Worm (Caenorhabditis elegans): Measurements from ENCODE around the gene srsx-18.

srsx-18 gene

DNA sequence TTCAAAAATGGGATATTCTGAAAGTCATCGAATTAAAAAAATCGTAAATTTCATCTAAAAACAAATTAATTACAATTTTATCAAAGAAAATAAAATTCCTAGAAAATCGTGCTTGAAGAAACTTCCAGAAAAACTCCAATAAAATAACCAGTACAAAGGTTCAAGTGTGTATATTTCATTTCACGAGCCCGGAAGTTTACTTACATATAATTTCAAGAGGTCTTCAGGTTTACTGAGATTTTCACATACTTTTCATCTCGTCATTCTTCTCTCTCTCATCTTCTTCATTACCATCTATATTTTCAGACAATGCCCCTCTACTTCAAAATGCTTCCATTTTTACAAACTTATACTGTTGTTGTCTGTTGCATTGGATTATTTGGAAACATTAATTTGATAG lies at the start of gene srsx-18:
TSS of gene srsx-18 (plus strand) at position 301 of the 400 bp plus-strand sequence.
- TF ChIP-seq him-1 (tag; optimal IDR thresholded peaks at IDR 0.05) (no peak), W03F9.2 (tag; optimal IDR thresholded peaks at IDR 0.05) (no peak), dao-5 (tag; optimal IDR thresholded peaks at IDR 0.05) (no peak)

DNA sequence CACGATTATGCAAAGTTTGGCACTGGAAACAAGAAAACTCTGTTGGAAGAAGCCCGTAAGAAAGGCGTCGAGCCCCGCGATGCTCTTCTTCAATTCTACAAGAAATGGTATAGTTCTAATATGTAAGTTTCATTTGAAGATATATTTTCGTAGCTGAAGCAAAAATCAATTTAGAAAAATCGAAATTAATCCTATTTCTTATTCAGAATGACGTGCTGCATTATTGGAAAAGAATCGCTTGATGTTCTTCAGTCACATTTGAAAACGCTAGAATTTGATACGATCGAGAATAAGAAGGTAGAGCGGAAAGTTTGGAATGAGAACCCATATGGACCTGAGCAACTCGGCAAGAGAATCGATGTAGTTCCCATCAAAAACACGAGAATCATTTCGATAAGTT lies 45.4 kb upstream of the srsx-18 start:
- no peak for TF ChIP-seq W03F9.2 (tag; optimal IDR thresholded peaks at IDR 0.05)
- TF ChIP-seq dao-5 (tag; optimal IDR thresholded peaks at IDR 0.05) = no peak
- no peak for TF ChIP-seq him-1 (tag; optimal IDR thresholded peaks at IDR 0.05)

DNA sequence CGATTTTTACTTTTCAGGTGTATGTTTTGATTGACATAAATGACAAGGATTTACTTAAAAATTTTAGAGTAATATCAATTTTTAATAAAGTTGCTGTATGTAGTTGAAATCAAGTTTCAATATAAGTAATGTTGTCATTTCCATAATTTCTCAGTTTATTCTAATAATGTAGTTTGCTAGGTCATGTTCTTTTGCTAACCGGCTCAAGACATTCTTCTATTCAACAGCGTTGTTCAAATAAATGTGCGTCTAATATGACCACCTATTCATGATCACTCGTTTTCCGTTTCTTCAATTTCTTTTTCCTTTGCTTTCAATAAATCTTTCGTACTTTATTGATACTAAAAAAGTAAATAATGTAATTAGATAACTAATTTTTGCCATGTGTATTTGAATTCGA lies 42.3 kb upstream of the srsx-18 start, which contains the start of gene C02G6.3:
TSS of gene C02G6.3 (plus strand) at position 301 of the 400 bp plus-strand sequence.
- TF ChIP-seq W03F9.2 (tag; optimal IDR thresholded peaks at IDR 0.05) (no peak), dao-5 (tag; optimal IDR thresholded peaks at IDR 0.05) (no peak), him-1 (tag; optimal IDR thresholded peaks at IDR 0.05) (no peak)

DNA sequence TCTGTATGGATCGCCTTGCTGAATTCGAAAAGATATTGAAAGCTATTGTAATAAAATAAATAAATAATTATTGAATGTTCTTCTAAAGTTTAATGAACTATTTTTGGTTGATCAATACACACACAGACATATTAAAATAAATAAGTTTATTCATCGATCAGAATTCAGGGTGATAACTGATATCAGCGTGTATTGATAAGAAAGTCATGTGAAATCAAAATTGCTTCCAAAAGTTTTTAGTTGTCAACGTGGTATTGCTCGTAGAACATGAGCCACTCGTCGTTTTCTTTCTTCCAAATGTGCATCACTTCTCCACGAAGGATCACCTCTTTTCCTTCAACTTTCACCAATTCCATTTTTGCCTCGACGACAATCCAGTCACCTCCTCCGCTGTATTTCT lies 39.9 kb upstream of the srsx-18 start:
- TF ChIP-seq dao-5 (tag; optimal IDR thresholded peaks at IDR 0.05) (no peak), W03F9.2 (tag; optimal IDR thresholded peaks at IDR 0.05) (no peak), him-1 (tag; optimal IDR thresholded peaks at IDR 0.05) (no peak)

DNA sequence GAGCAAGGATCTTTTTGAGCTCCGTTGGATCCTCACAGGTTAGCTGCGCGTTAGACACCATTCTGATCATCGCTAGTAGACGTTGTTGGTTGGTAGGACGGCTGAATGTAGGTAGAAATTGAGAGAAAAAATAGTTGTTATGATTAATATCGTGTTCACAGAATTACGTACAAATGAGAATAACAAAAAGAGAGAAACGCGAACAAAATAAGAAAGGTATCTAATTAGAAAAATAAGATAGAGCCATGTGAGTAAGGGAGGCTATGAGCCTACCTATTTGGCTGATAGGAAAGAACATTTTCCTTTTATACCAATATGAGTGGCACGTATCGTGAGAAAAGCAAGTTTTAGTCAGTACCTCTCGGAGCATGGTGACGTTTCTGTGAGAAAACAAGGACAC lies 38.6 kb upstream of the srsx-18 start, which contains the start of gene C04E6.8:
TSS of gene C04E6.8 (minus strand) at position 101 of the 400 bp plus-strand sequence.
- TF ChIP-seq W03F9.2 (tag; optimal IDR thresholded peaks at IDR 0.05) (no peak), dao-5 (tag; optimal IDR thresholded peaks at IDR 0.05) (no peak), him-1 (tag; optimal IDR thresholded peaks at IDR 0.05) (no peak)

DNA sequence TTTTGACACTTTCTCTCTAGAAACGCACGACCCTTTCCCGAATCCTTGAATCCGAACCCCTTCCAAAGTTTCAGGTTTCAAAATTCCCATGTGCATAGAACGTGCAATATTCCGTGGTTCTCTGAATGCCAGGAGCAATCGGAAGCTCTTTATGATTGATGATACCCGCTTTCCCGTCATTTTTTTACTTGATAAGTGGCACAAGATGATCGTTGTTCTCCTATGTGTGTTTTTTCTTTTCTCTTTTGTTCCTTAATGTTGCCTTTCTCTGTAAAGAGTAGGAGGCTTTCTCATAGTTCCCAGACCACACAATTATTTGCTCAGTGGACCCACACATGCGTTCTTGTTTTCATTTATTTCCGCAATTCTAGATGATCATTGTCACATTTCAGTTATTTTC lies 33.5 kb upstream of the srsx-18 start:
- TF ChIP-seq W03F9.2 (tag; optimal IDR thresholded peaks at IDR 0.05) = no peak
- TF ChIP-seq dao-5 (tag; optimal IDR thresholded peaks at IDR 0.05) = no peak
- TF ChIP-seq him-1 (tag; optimal IDR thresholded peaks at IDR 0.05) = no peak

DNA sequence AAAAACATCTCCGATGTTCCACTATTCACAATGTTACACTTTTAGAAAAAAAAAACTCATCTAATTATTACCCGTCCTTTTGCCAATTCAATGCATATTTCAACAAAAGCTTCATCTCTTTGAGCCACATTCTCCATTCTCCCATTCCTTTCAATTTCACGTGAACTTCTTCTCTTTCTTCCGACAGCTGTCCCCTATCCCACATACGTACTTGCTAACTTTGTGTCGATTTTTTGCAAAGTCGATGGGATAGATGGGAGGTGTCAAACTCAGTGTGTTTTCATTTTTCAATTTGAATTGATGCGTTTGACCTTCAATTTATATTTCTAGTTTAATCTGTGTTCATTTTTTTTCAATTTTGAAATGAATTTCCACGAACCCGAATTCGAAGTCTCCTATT lies 31.1 kb upstream of the srsx-18 start:
- no peak for TF ChIP-seq dao-5 (tag; optimal IDR thresholded peaks at IDR 0.05)
- TF ChIP-seq him-1 (tag; optimal IDR thresholded peaks at IDR 0.05) = no peak
- no peak for TF ChIP-seq W03F9.2 (tag; optimal IDR thresholded peaks at IDR 0.05)

DNA sequence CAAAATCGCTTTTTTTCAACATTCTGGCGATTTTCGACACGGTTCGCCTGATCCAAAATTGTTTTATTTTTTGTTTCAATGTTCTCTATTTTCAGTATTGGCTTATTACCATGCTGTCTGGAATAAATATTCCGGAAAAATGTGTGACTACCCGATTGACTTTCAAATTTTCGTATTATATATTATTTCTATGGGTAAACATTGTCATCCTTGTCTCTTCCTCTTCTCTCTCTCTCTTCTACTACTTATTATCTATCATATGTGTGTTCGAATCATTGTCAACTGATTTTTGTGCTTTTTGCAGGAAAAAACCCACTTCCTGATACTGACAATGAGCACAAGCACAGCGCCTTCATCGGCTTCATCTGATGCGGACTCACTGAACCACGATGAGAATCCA lies 29.3 kb upstream of the srsx-18 start, which contains the start of gene C04E6.7:
TSS of gene C04E6.7 (plus strand) at position 301 of the 400 bp plus-strand sequence.
- TF ChIP-seq him-1 (tag; optimal IDR thresholded peaks at IDR 0.05) (no peak), W03F9.2 (tag; optimal IDR thresholded peaks at IDR 0.05) (no peak), dao-5 (tag; optimal IDR thresholded peaks at IDR 0.05) (no peak)

DNA sequence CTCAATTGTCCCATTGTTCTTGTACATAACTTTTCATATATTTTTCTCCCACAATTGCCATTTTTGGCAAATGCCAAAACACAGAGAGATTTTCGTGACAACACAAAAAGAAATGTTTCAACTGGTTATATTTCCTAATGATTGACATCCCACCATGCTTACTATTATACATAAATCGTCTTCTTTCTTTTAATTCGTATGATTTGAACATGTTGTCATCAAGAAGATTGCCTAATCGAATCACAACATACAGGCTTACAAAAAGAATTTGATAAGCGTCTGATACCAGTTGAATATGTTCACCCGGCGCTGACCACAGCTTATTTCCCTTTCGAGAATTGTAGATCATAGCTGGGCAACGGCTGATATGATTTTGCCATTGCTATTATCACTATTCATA lies 27.3 kb upstream of the srsx-18 start, which contains the start of gene grd-9:
TSS of gene grd-9 (plus strand) at position 301 of the 400 bp plus-strand sequence.
- no peak for TF ChIP-seq dao-5 (tag; optimal IDR thresholded peaks at IDR 0.05)
- TF ChIP-seq him-1 (tag; optimal IDR thresholded peaks at IDR 0.05) = no peak
- TF ChIP-seq W03F9.2 (tag; optimal IDR thresholded peaks at IDR 0.05) = no peak

DNA sequence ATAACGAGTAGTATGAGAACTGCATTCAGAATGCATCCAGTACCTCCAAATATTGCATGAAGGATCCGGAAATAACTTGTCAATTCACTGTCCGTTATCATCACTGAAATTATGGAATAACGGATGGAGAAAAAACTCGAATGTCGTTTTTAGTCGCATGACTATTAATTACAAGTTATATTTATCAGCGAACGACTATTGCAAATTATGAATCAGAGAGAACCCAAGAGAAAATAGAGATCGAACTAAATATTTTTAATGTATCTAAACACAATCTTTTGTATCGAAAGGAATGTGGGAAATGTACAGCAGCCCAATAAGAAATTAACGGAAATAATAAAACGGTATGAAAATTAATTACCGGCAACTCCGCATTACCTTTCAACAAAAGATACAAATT lies 22.4 kb upstream of the srsx-18 start, which contains the start of gene srd-16:
TSS of gene srd-16 (minus strand) at position 101 of the 400 bp plus-strand sequence.
- TF ChIP-seq him-1 (tag; optimal IDR thresholded peaks at IDR 0.05) (no peak), dao-5 (tag; optimal IDR thresholded peaks at IDR 0.05) (no peak), W03F9.2 (tag; optimal IDR thresholded peaks at IDR 0.05) (no peak)

DNA sequence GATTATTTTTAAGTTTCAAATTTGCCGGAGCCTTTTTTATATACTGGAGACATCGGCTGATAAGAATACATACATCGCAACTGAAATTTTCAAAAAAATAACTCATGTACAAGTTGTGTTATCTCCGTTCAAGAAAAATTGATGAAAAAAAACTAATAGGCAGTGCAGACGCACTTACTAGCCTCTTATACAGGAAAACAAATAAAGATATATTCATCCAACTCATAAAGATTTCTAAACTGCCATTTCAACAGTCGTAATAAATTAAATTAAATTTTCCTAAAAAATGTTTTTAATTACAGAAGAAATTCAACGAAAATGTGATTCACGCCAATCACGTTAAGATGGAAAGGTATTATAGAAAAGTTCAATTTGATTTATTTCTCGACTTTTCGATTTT lies 20.5 kb upstream of the srsx-18 start, which contains the start of gene C04E6.5:
TSS of gene C04E6.5 (plus strand) at position 301 of the 400 bp plus-strand sequence.
- no peak for TF ChIP-seq him-1 (tag; optimal IDR thresholded peaks at IDR 0.05)
- TF ChIP-seq W03F9.2 (tag; optimal IDR thresholded peaks at IDR 0.05) = no peak
- no peak for TF ChIP-seq dao-5 (tag; optimal IDR thresholded peaks at IDR 0.05)

DNA sequence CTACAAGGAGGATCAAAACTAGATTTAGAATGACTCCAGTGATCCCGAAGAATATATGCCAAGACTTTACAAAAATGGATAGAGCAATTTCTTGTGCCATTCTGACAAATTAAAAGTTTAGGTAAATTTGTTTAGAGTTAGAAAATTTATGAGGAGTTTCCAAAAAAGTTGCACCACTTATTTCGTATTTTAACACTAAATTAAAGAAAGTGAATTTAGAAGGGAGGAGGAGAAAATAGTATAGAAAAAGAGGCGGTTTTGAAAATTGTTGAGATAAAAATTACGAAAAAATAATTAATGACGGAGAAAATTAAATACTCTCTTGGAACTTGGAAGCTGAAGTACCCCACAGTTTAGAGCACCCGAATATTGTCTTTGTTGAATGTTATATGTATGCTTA lies 16.1 kb upstream of the srsx-18 start, which contains the start of gene srd-15:
TSS of gene srd-15 (minus strand) at position 101 of the 400 bp plus-strand sequence.
- TF ChIP-seq dao-5 (tag; optimal IDR thresholded peaks at IDR 0.05) (no peak), W03F9.2 (tag; optimal IDR thresholded peaks at IDR 0.05) (no peak), him-1 (tag; optimal IDR thresholded peaks at IDR 0.05) (no peak)

DNA sequence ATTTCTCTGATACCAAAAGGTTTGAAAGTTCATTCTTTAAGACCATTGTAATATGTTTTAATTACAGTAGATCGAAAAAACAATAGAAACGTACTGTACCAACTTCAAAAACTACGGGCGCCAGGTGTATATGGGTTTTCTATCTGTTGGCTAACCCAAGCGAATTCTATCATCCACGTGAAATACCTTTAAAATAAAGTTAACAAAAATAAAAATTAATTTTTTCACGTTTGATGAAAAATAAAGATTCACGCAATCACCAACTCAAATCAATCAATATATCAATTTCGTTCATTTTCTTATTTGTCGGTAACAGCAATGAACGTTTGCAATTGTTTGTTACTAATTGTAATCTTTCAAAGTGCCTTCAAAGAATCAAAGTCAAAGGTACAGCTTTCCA lies 15.2 kb upstream of the srsx-18 start, which contains the start of gene C04E6.4:
TSS of gene C04E6.4 (plus strand) at position 301 of the 400 bp plus-strand sequence.
- TF ChIP-seq W03F9.2 (tag; optimal IDR thresholded peaks at IDR 0.05) (no peak), him-1 (tag; optimal IDR thresholded peaks at IDR 0.05) (no peak), dao-5 (tag; optimal IDR thresholded peaks at IDR 0.05) (no peak)

DNA sequence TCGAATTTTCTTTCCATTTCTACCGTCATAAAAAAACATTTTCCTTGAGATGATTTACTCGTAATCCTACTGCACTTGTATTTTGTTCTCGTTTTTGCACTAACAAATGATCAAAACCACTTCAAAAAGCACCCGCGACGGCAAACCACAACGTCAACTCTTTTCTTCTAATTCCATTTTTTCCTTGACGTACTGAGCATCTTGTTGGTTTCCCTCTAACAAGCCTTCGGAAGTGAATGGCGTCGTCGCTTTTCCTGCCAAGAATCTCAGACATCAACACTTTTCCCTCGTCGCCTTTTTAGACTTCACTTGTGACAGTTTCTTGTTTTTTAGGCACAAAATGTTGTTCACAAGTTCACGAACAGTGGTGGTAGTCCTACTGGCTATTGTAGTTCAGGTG lies 9.9 kb upstream of the srsx-18 start, which contains the start of gene C04E6.13:
TSS of gene C04E6.13 (plus strand) at position 301 of the 400 bp plus-strand sequence.
- no peak for TF ChIP-seq W03F9.2 (tag; optimal IDR thresholded peaks at IDR 0.05)
- TF ChIP-seq dao-5 (tag; optimal IDR thresholded peaks at IDR 0.05) = no peak
- TF ChIP-seq him-1 (tag; optimal IDR thresholded peaks at IDR 0.05) = no peak

DNA sequence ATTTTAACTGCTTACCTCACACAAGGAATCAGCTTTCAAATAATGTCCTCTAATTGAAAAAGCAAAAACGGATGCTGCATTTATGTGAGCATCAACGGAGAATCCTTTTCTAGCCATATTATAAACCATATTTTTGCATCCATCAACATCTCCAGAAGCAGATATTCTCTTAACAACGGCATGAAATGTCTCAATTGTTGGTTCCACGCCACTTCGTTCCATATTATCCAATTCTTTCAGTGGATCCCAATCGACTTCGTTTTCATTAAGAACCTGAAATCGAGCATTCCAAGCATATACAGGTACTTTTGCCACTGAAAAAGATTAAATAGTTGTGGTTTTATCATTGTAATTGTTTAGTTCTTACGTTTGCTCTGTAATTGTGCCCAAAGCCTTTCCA lies 5.5 kb upstream of the srsx-18 start:
- TF ChIP-seq W03F9.2 (tag; optimal IDR thresholded peaks at IDR 0.05) (no peak), dao-5 (tag; optimal IDR thresholded peaks at IDR 0.05) (no peak), him-1 (tag; optimal IDR thresholded peaks at IDR 0.05) (no peak)

Data from whole organism, L4/young adult.